Worm (Caenorhabditis elegans) whole organism, late embryonic: Measurements from ENCODE around the gene EGAP1.5.
A peak's percentile ranks its signal among the peaks of the same experiment; 100 is the strongest.

ENCODE experiments used
- C08G9.2 ChIP-seq: sonication (generic microtip); optimal IDR thresholded peaks from 2 replicates; lab custom pipeline; 2016; ENCODE audit warnings: mild to moderate bottlenecking, missing genetic modification characterization, moderate library complexity, missing compliant biosample characterization
- C38D4.7 ChIP-seq: fragments of 200-800 bp; sonication (Bioruptor generic); optimal IDR thresholded peaks from 2 replicates; lab custom pipeline; 2018; ENCODE audit warnings: mild to moderate bottlenecking, missing genetic modification characterization, moderate library complexity, missing compliant biosample characterization
- F13H6.1 ChIP-seq: sonication (generic microtip); optimal IDR thresholded peaks from 2 replicates; lab custom pipeline; 2016; ENCODE audit warnings: missing genetic modification characterization, missing compliant biosample characterization
- K02D7.2 ChIP-seq: sonication (generic microtip); optimal IDR thresholded peaks from 2 replicates; lab custom pipeline; 2017; ENCODE audit warnings: mild to moderate bottlenecking, missing genetic modification characterization, missing compliant biosample characterization
- K09A11.1 ChIP-seq: sonication (generic microtip); optimal IDR thresholded peaks from 2 replicates; lab custom pipeline; 2017; ENCODE audit warnings: antibody characterized with exemption, mild to moderate bottlenecking, missing genetic modification characterization, missing compliant biosample characterization; ENCODE audit not compliant: insufficient read depth
- Y22D7AL.16 ChIP-seq: sonication (generic microtip); optimal IDR thresholded peaks from 2 replicates; lab custom pipeline; 2016; ENCODE audit warnings: missing genetic modification characterization, missing compliant biosample characterization
- ahr-1 ChIP-seq: sonication (generic microtip); optimal IDR thresholded peaks from 2 replicates; lab custom pipeline; 2016; ENCODE audit warnings: missing genetic modification characterization, missing compliant biosample characterization
- ceh-14 ChIP-seq: sonication (generic microtip); optimal IDR thresholded peaks from 2 replicates; lab custom pipeline; 2016; ENCODE audit warnings: missing genotype, missing genetic modification characterization, missing compliant biosample characterization
- ceh-18 ChIP-seq: sonication (generic microtip); optimal IDR thresholded peaks from 2 replicates; lab custom pipeline; 2016; ENCODE audit warnings: missing genetic modification characterization, missing compliant biosample characterization
- ceh-19 ChIP-seq: fragments of 200-800 bp; sonication (Bioruptor generic); optimal IDR thresholded peaks from 2 replicates; lab custom pipeline; 2018; ENCODE audit warnings: mild to moderate bottlenecking, missing genetic modification characterization, missing compliant biosample characterization
- ceh-2 ChIP-seq: sonication (generic microtip); optimal IDR thresholded peaks from 2 replicates; lab custom pipeline; 2016; ENCODE audit warnings: missing genotype, missing genetic modification characterization, missing compliant biosample characterization
- ceh-22 ChIP-seq: sonication (generic microtip); optimal IDR thresholded peaks from 2 replicates; lab custom pipeline; 2017; ENCODE audit warnings: missing biosample characterization, missing genetic modification characterization
- ceh-24 ChIP-seq: sonication (generic microtip); optimal IDR thresholded peaks from 2 replicates; lab custom pipeline; 2016; ENCODE audit warnings: mild to moderate bottlenecking, missing genetic modification characterization, missing compliant biosample characterization
- ceh-30 ChIP-seq: fragments of 150-350 bp; optimal IDR thresholded peaks from 2 replicates; lab custom pipeline; 2014; ENCODE audit warnings: missing biosample characterization, missing genetic modification characterization
- ceh-31 ChIP-seq: sonication (generic microtip); optimal IDR thresholded peaks from 2 replicates; lab custom pipeline; 2016; ENCODE audit warnings: missing genetic modification characterization, missing compliant biosample characterization
- ceh-45 ChIP-seq: fragments of 200-800 bp; sonication (Bioruptor generic); IDR thresholded peaks from 2 replicates; pipeline ENCODE4 v1.3.6; 2022; ENCODE audit warnings: missing genetic modification reagents, missing genetic modification characterization, missing compliant biosample characterization
- ceh-6 ChIP-seq: fragments of 200-800 bp; sonication (Bioruptor generic); optimal IDR thresholded peaks from 2 replicates; lab custom pipeline; 2018; ENCODE audit warnings: mild to moderate bottlenecking, missing genetic modification characterization, missing compliant biosample characterization
- ceh-9 ChIP-seq: sonication (generic microtip); optimal IDR thresholded peaks from 2 replicates; lab custom pipeline; 2016; ENCODE audit warnings: mild to moderate bottlenecking, missing genetic modification characterization, inconsistent platforms, missing compliant biosample characterization
- dmd-4 ChIP-seq: sonication (generic microtip); optimal IDR thresholded peaks from 2 replicates; lab custom pipeline; 2016; ENCODE audit warnings: borderline replicate concordance, missing genetic modification characterization, missing compliant biosample characterization
- elt-4 ChIP-seq: sonication (generic microtip); optimal IDR thresholded peaks from 2 replicates; lab custom pipeline; 2016; ENCODE audit warnings: missing genetic modification characterization, missing compliant biosample characterization
- ets-4 ChIP-seq: sonication (generic microtip); optimal IDR thresholded peaks from 2 replicates; lab custom pipeline; 2016; ENCODE audit warnings: missing genetic modification characterization, missing compliant biosample characterization
- eyg-1 ChIP-seq: sonication (generic microtip); optimal IDR thresholded peaks from 2 replicates; lab custom pipeline; 2016; ENCODE audit warnings: missing genotype, missing genetic modification characterization, missing compliant biosample characterization
- fkh-10 ChIP-seq: fragments of 150-350 bp; optimal IDR thresholded peaks from 2 replicates; lab custom pipeline; 2014; ENCODE audit warnings: missing biosample characterization, missing genetic modification reagents, missing genetic modification characterization
- fkh-6 ChIP-seq: sonication (generic microtip); optimal IDR thresholded peaks from 2 replicates; lab custom pipeline; 2016; ENCODE audit warnings: missing genetic modification characterization, missing compliant biosample characterization
- gmeb-2 ChIP-seq: sonication (generic microtip); optimal IDR thresholded peaks from 2 replicates; lab custom pipeline; 2016; ENCODE audit warnings: missing genetic modification characterization, inconsistent platforms, missing compliant biosample characterization
- hlh-30 ChIP-seq: sonication (generic microtip); optimal IDR thresholded peaks from 2 replicates; lab custom pipeline; 2017; ENCODE audit warnings: antibody characterized with exemption, missing genetic modification characterization, missing compliant biosample characterization; ENCODE audit not compliant: insufficient read depth
- hlh-6 ChIP-seq: sonication (generic microtip); optimal IDR thresholded peaks from 2 replicates; lab custom pipeline; 2016; ENCODE audit warnings: missing genotype, missing genetic modification characterization, missing compliant biosample characterization
- hlh-8 ChIP-seq: sonication (generic microtip); optimal IDR thresholded peaks from 2 replicates; lab custom pipeline; 2016; ENCODE audit warnings: missing genotype, missing genetic modification characterization, missing compliant biosample characterization
- npax-4 ChIP-seq: sonication (generic microtip); optimal IDR thresholded peaks from 2 replicates; lab custom pipeline; 2016; ENCODE audit warnings: missing genetic modification characterization, missing compliant biosample characterization
- odd-2 ChIP-seq: sonication (generic microtip); optimal IDR thresholded peaks from 2 replicates; lab custom pipeline; 2017; ENCODE audit warnings: antibody characterized with exemption, mild to moderate bottlenecking, missing genetic modification characterization, missing compliant biosample characterization
- pha-2 ChIP-seq: sonication (generic microtip); optimal IDR thresholded peaks from 2 replicates; lab custom pipeline; 2017; ENCODE audit warnings: mild to moderate bottlenecking, missing genetic modification characterization, missing compliant biosample characterization
- pha-4 ChIP-seq: fragments of 150-350 bp; optimal IDR thresholded peaks from 2 replicates; lab custom pipeline; 2018; ENCODE audit warnings: missing biosample characterization, missing genetic modification reagents, missing genetic modification characterization
- pqm-1 ChIP-seq: sonication (generic microtip); optimal IDR thresholded peaks from 2 replicates; lab custom pipeline; 2016; ENCODE audit warnings: missing genetic modification characterization, missing compliant biosample characterization
- ref-2 ChIP-seq: sonication (generic microtip); optimal IDR thresholded peaks from 2 replicates; lab custom pipeline; 2016; ENCODE audit warnings: missing genetic modification characterization, missing compliant biosample characterization
- rnt-1 ChIP-seq: sonication (generic microtip); optimal IDR thresholded peaks from 2 replicates; lab custom pipeline; 2016; ENCODE audit warnings: missing genetic modification characterization, missing compliant biosample characterization
- sox-2 ChIP-seq: fragments of 200-800 bp; sonication (Bioruptor generic); IDR thresholded peaks from 2 replicates; pipeline ENCODE4 v1.3.6; 2022; ENCODE audit warnings: missing genetic modification reagents, missing genetic modification characterization, missing compliant biosample characterization
- sox-4 ChIP-seq: sonication (generic microtip); optimal IDR thresholded peaks from 2 replicates; lab custom pipeline; 2017; ENCODE audit warnings: mild to moderate bottlenecking, missing genetic modification characterization, inconsistent platforms, missing compliant biosample characterization
- tbx-7 ChIP-seq: sonication (generic microtip); optimal IDR thresholded peaks from 2 replicates; lab custom pipeline; 2016; ENCODE audit warnings: missing genotype, missing genetic modification characterization, missing compliant biosample characterization
- unc-3 ChIP-seq, 2 experiments: fragments of 200-800 bp in 1 of 2; sonication (Bioruptor generic) in 1 of 2; sonication (generic microtip) in 1 of 2; conservative IDR thresholded peaks in 1 of 2; optimal IDR thresholded peaks in 1 of 2; 2 replicates each; pipeline versions ENCODE4 v1.3.6 to Lab custom; 2016 to 2022; ENCODE audit warnings: missing compliant biosample characterization in 2 of 2, missing genetic modification characterization in 2 of 2, missing genetic modification reagents in 1 of 2
- unc-42 ChIP-seq: sonication (generic microtip); optimal IDR thresholded peaks from 2 replicates; lab custom pipeline; 2016; ENCODE audit warnings: missing genotype, missing genetic modification characterization, missing compliant biosample characterization
- unc-55 ChIP-seq: sonication (generic microtip); optimal IDR thresholded peaks from 2 replicates; lab custom pipeline; 2017; ENCODE audit warnings: missing biosample characterization, missing genetic modification reagents, missing genetic modification characterization
- ztf-16 ChIP-seq: sonication (generic microtip); optimal IDR thresholded peaks from 2 replicates; lab custom pipeline; 2017; ENCODE audit warnings: missing genetic modification characterization, missing compliant biosample characterization

EGAP1.5 gene

ce11 chrIII:5936992-5937391 lies 5.5 kb downstream of the EGAP1.5 start, which contains the start of gene EGAP1.1:
TSS of gene EGAP1.1 (minus strand) at chrIII:5937220.
- TF ChIP-seq ceh-2: no peak
- TF ChIP-seq odd-2: no peak
- TF ChIP-seq unc-55: no peak
- no peak for TF ChIP-seq ets-4 (tag; lab: Kevin White, UChicago)
- no peak for TF ChIP-seq C38D4.7
- no peak for TF ChIP-seq tbx-7 (tag; lab: Kevin White, UChicago)
- TF ChIP-seq fkh-10 (GFP tag; lab: Kevin White, UChicago): no peak
- TF ChIP-seq ceh-24 (tag; lab: Kevin White, UChicago): no peak
- TF ChIP-seq ceh-22 (tag; lab: Kevin White, UChicago): no peak
- no peak for TF ChIP-seq Y22D7AL.16 (tag; lab: Kevin White, UChicago)
- TF ChIP-seq ztf-16 (tag; lab: Kevin White, UChicago): no peak
- TF ChIP-seq eyg-1: no peak
- no peak for TF ChIP-seq ceh-30
- no peak for TF ChIP-seq K09A11.1 (tag; lab: Kevin White, UChicago)
- no peak for TF ChIP-seq hlh-6
- no peak for TF ChIP-seq ceh-45
- TF ChIP-seq ref-2 (tag; lab: Kevin White, UChicago): no peak
- no peak for TF ChIP-seq gmeb-2
- no peak for TF ChIP-seq ceh-31
- no peak for TF ChIP-seq fkh-6 (tag; lab: Kevin White, UChicago)

DNA sequence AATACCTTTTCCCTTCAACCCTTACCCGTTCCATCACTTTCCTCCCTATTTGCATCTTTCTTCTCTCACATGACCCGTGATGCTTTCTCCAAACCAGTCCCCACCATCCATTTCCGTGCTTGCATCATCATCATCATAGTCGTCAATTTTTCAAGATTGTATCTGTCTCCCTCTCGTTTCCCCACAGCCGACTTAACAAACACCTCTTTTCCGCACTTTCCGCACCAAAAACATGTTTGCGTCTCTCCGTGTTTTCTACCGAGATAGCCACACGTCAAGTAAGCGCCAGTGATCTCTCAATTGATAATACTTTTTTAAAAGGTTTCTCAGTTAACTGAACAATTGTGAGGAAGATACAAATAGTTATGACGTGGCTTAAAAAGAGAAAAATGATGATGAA lies 6.5 kb downstream of the EGAP1.5 start:
- TF ChIP-seq rnt-1: peak; percentile 44
- no peak for TF ChIP-seq fkh-6 (tag; lab: Kevin White, UChicago)
- peak; percentile 75 for TF ChIP-seq ets-4 (tag; lab: Kevin White, UChicago)
- peak; percentile 60 for TF ChIP-seq hlh-30
- TF ChIP-seq ceh-18: peak; percentile 39
- TF ChIP-seq ref-2 (tag; lab: Kevin White, UChicago): peak; percentile 2
- no peak for TF ChIP-seq pha-2 (tag; lab: Kevin White, UChicago)
- TF ChIP-seq F13H6.1: peak; percentile 36
- TF ChIP-seq pha-4: no peak
- TF ChIP-seq ceh-31: no peak

DNA sequence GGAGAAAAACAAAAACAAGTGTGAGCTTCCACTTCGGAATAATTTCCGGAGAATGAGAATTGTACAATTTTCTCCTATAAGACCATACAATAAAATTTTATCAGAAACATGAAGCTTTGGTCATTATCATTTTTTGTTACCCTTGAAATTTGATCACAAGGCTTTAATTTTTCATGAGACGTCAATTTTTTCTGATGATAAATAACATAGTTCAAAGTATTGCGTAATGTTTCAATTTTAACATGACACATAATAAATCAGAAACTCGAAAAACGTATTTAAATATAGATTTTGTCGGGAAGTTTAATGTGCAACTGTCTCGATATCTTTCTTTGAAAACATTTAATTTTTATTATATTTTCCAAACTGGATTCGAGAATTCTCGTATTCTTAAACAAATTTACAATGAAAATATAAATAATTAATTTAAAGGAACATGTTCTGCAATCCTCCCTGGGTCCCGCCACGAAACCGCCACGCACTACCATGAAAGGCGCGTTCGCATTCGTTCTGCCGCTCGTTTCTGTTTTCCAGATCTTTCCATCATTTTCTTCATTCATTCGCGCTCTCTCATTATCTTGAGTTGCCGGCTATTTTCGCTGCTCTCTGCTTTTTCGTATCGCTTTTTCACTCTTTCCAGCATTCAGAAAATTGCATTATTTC lies 7.4 kb downstream of the EGAP1.5 start:
- TF ChIP-seq ref-2 (tag; lab: Kevin White, UChicago): no peak
- TF ChIP-seq dmd-4 (tag; lab: Kevin White, UChicago): no peak
- TF ChIP-seq ceh-9 (tag; lab: Kevin White, UChicago): no peak
- no peak for TF ChIP-seq pqm-1 (tag; lab: Kevin White, UChicago)
- no peak for TF ChIP-seq fkh-10 (GFP tag; lab: Kevin White, UChicago)
- no peak for TF ChIP-seq ceh-6 (GFP tag; lab: Kevin White, UChicago)
- TF ChIP-seq ceh-30: no peak
- peak; percentile 13 for TF ChIP-seq unc-42 (tag; lab: Kevin White, UChicago)

ce11 chrIII:5939453-5940296 lies 8.2 kb downstream of the EGAP1.5 start, which contains the start of gene ubq-1:
TSS of gene ubq-1 (plus strand) at chrIII:5940254.
- TF ChIP-seq ref-2 (tag; lab: Kevin White, UChicago) (peak; percentile 36), hlh-30 (peak; percentile 41), ahr-1 (tag; lab: Kevin White, UChicago) (no peak)

ce11 chrIII:5940525-5940974 lies 9.0 kb downstream of the EGAP1.5 start:
- TF ChIP-seq ztf-16 (tag; lab: Kevin White, UChicago) (no peak), ceh-14 (tag; lab: Kevin White, UChicago) (peak; percentile 5), ceh-30 (no peak), hlh-8 (tag; lab: Kevin White, UChicago) (no peak), pha-4 (no peak), npax-4 (tag; lab: Kevin White, UChicago) (no peak), ceh-19 (GFP tag; lab: Kevin White, UChicago) (no peak), elt-4 (tag; lab: Kevin White, UChicago) (no peak), K02D7.2 (tag; lab: Kevin White, UChicago) (no peak), hlh-30 (peak; percentile 94), odd-2 (no peak), C08G9.2 (tag; lab: Kevin White, UChicago) (peak; percentile 44), unc-3 (GFP tag; conservative IDR thresholded peaks at IDR 0.05; lab: Robert Waterston, UW) (no peak), unc-3 (tag; optimal IDR thresholded peaks at IDR 0.05; lab: Kevin White, UChicago) (no peak), ceh-24 (tag; lab: Kevin White, UChicago) (no peak), ceh-9 (tag; lab: Kevin White, UChicago) (no peak), sox-4 (tag; lab: Kevin White, UChicago) (no peak), sox-2 (GFP tag; lab: Robert Waterston, UW) (no peak)
